Fruit fly (Drosophila melanogaster): ENCODE results near the gene CG9917.

CG9917 gene

DNA sequence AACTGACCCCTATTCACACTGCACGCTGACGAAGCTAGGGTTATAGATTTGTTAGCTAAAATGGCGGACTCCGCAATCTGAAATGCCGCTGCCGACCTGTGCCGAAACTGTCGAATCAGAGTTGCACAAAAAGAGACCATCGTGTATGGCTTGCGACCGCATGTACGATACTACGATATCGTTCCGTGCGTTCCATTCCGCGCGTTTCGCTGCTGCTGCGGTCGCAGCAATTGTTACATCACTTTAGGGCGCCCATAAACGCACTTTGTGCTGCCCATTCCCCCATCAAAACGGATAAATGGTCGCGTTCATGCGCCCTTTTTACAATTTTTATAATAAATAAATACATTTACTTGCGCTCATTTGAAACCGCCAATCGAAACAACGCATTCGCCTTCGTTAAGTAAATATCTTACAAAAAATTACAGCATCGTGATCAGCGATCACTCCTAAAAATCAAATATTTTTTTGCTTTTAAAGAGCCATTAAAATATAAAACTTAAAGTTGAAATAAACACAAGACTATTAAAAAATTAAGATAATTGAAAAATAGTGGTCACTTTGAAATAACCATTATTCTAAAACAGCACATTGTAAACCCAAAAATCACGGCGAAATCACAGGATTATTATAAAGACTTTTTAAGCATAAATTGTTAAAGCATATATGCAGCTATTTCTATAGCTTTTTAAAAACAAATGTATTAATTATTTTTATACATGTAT, 2.7 kb downstream of the CG9917 start, which contains the start of gene Cyp1 (continued):
- peak in 1 of 2 experiments; percentile 10 for TF ChIP-seq bsh (GFP tag; optimal IDR thresholded peaks at IDR 0.05)
- TF ChIP-seq Blimp-1 (GFP tag; optimal IDR thresholded peaks at IDR 0.05) = no peak
- TF ChIP-seq CG6683 (GFP tag; optimal IDR thresholded peaks at IDR 0.05) = no peak
- peak; percentile 21 for TF ChIP-seq caup (GFP tag; optimal IDR thresholded peaks at IDR 0.05; ENCODE audit: severe bottlenecking)
- peak; percentile 52; the same call in 1 of the 2 replicates for TF ChIP-seq CG6272 (GFP tag; IDR thresholded peaks at IDR 0.05)
- TF ChIP-seq Asciz (GFP tag; optimal IDR thresholded peaks at IDR 0.05) = no peak
- TF ChIP-seq CG9797 (GFP tag; optimal IDR thresholded peaks at IDR 0.05) = peak; percentile 41
- TF ChIP-seq CG14710 (tag; optimal IDR thresholded peaks at IDR 0.05) = peak; percentile 32
- TF ChIP-seq stc (GFP tag; IDR thresholded peaks at IDR 0.05) = 0 out of 2 replicates have a peak, but pooled peaks have one; percentile 31
- no peak for TF ChIP-seq CG16815 (GFP tag; optimal IDR thresholded peaks at IDR 0.05)
- TF ChIP-seq br (optimal IDR thresholded peaks at IDR 0.05) = no peak
- TF ChIP-seq YL-1 (GFP tag; optimal IDR thresholded peaks at IDR 0.05) = peak; percentile 35
- TF ChIP-seq B-H1 (GFP tag; IDR thresholded peaks at IDR 0.05) = peak; percentile 44; the same call in 2 of the 3 replicates
- TF ChIP-seq scrt (GFP tag; optimal IDR thresholded peaks at IDR 0.05) = no peak
- TF ChIP-seq wor (GFP tag; IDR thresholded peaks at IDR 0.05) = no peak
- TF ChIP-seq GATAe (GFP tag; conservative IDR thresholded peaks at IDR 0.05) = no peak
- TF ChIP-seq hb (GFP tag; IDR thresholded peaks at IDR 0.05; ENCODE audit: partially characterized antibody) = peak; percentile 69; the same call in 1 of the 3 replicates
- peak; percentile 49; the same call in 1 of the 2 replicates for TF ChIP-seq sna (GFP tag; IDR thresholded peaks at IDR 0.05; ENCODE audit: partially characterized antibody)
- TF ChIP-seq Dfd (GFP tag; optimal IDR thresholded peaks at IDR 0.05) = no peak
- TF ChIP-seq CG8388 (GFP tag; optimal IDR thresholded peaks at IDR 0.05) = no peak
- 0 out of 3 replicates have a peak, but pooled peaks have one; percentile 30 for TF ChIP-seq so (GFP tag; IDR thresholded peaks at IDR 0.05)
- TF ChIP-seq org-1 (GFP tag; optimal IDR thresholded peaks at IDR 0.05) = no peak
- TF ChIP-seq CG10267 (tag; optimal IDR thresholded peaks at IDR 0.05) = no peak
- TF ChIP-seq CG4282 (GFP tag; optimal IDR thresholded peaks at IDR 0.05) = no peak
- peak; percentile 47 for TF ChIP-seq CG9727 (GFP tag; optimal IDR thresholded peaks at IDR 0.05)
- TF ChIP-seq CG33557 (GFP tag; optimal IDR thresholded peaks at IDR 0.05) = no peak
- TF ChIP-seq nmo (GFP tag; optimal IDR thresholded peaks at IDR 0.05) = peak; percentile 44
- no peak for TF ChIP-seq CG15601 (tag; optimal IDR thresholded peaks at IDR 0.05)
- peak; percentile 70 for TF ChIP-seq CG14667 (GFP tag; IDR thresholded peaks at IDR 0.05)
- TF ChIP-seq fd64A (GFP tag; optimal IDR thresholded peaks at IDR 0.05) = no peak
- TF ChIP-seq CG11560 (tag; IDR thresholded peaks at IDR 0.05) = no peak
- 0 out of 3 replicates have a peak, but pooled peaks have one; percentile 42 for TF ChIP-seq Doc3 (GFP tag; IDR thresholded peaks at IDR 0.05; ENCODE audit: partially characterized antibody)
- no peak for TF ChIP-seq shn (GFP tag; optimal IDR thresholded peaks at IDR 0.05)
- TF ChIP-seq fru (optimal IDR thresholded peaks at IDR 0.05) = no peak
- TF ChIP-seq CG32767 (GFP tag; IDR thresholded peaks at IDR 0.05) = no peak; the same call in 1 of the 2 replicates
- TF ChIP-seq CG11695 (GFP tag; IDR thresholded peaks at IDR 0.05) = no peak
- no peak for TF ChIP-seq lola (GFP tag; optimal IDR thresholded peaks at IDR 0.05)
- TF ChIP-seq CG17802 (tag; optimal IDR thresholded peaks at IDR 0.05) = peak; percentile 27
- TF ChIP-seq psq (GFP tag; optimal IDR thresholded peaks at IDR 0.05) = no peak
- no peak for TF ChIP-seq CG12219 (GFP tag; optimal IDR thresholded peaks at IDR 0.05)
- no peak for TF ChIP-seq CG17568 (GFP tag; optimal IDR thresholded peaks at IDR 0.05)
- TF ChIP-seq CG8765 (GFP tag; IDR thresholded peaks at IDR 0.05) = peak; percentile 28; the same call in 1 of the 2 replicates
- TF ChIP-seq peb (GFP tag; IDR thresholded peaks at IDR 0.05) = no peak; the same call in 1 of the 2 replicates
- TF ChIP-seq Bteb2 (GFP tag; optimal IDR thresholded peaks at IDR 0.05) = no peak
- peak; percentile 80 for TF ChIP-seq pzg (GFP tag; optimal IDR thresholded peaks at IDR 0.05)
- TF ChIP-seq CG1602 (GFP tag; optimal IDR thresholded peaks at IDR 0.05) = peak; percentile 1
- no peak for TF ChIP-seq CG1529 (GFP tag; optimal IDR thresholded peaks at IDR 0.05)
- TF ChIP-seq dpn (GFP tag; optimal IDR thresholded peaks at IDR 0.05) = peak; percentile 11 to 28
- peak; percentile 64 for TF ChIP-seq E2f2 (GFP tag; IDR thresholded peaks at IDR 0.05)
